Worm (Caenorhabditis elegans) whole organism, L1 larva: ENCODE measurements around the gene igdb-1.

Experiments
- C04F5.9 ChIP-seq: sonication (generic microtip); optimal IDR thresholded peaks from 2 replicates; lab custom pipeline; 2016; ENCODE audit warnings: missing genetic modification characterization, missing compliant biosample characterization
- C16A3.4 ChIP-seq: fragments of 150-350 bp; optimal IDR thresholded peaks from 2 replicates; lab custom pipeline; 2014; ENCODE audit warnings: missing biosample characterization, missing genetic modification characterization
- F16B12.6 ChIP-seq: fragments of 150-350 bp; optimal IDR thresholded peaks from 2 replicates; lab custom pipeline; 2014; ENCODE audit warnings: missing biosample characterization, missing genetic modification characterization
- Y116A8C.19 ChIP-seq: sonication (generic microtip); optimal IDR thresholded peaks from 2 replicates; lab custom pipeline; 2016; ENCODE audit warnings: missing compliant biosample characterization, missing genetic modification characterization, borderline replicate concordance
- aha-1 ChIP-seq: fragments of 150-350 bp; optimal IDR thresholded peaks from 2 replicates; lab custom pipeline; 2014; ENCODE audit warnings: missing biosample characterization, missing genetic modification characterization
- aly-2 ChIP-seq: fragments of 150-350 bp; optimal IDR thresholded peaks from 2 replicates; lab custom pipeline; 2014; ENCODE audit warnings: missing biosample characterization, missing genetic modification characterization
- ceh-8 ChIP-seq: fragments of 200-800 bp; sonication (Bioruptor generic); optimal IDR thresholded peaks from 2 replicates; lab custom pipeline; 2018; ENCODE audit warnings: mild to moderate bottlenecking, missing genetic modification characterization, moderate library complexity, missing compliant biosample characterization
- ceh-82 ChIP-seq, 3 experiments: fragments of 150-350 bp in 1 of 3; sonication (generic microtip) in 2 of 3; optimal IDR thresholded peaks; 2 replicates each; lab custom pipeline; 2014 to 2017; ENCODE audit warnings: missing biosample characterization in 3 of 3, missing genetic modification characterization in 3 of 3
- ceh-88 ChIP-seq: fragments of 200-800 bp; sonication (Bioruptor generic); IDR thresholded peaks from 2 replicates; pipeline ENCODE4 v1.3.6; 2022; ENCODE audit warnings: missing genetic modification characterization, missing compliant biosample characterization
- ceh-90 ChIP-seq: sonication (generic microtip); optimal IDR thresholded peaks from 2 replicates; lab custom pipeline; 2016; ENCODE audit warnings: missing genetic modification characterization, missing compliant biosample characterization
- ces-1 ChIP-seq: fragments of 150-350 bp; optimal IDR thresholded peaks from 2 replicates; lab custom pipeline; 2014; ENCODE audit warnings: missing biosample characterization, missing genetic modification reagents, missing genetic modification characterization
- dpl-1 ChIP-seq, 3 experiments: fragments of 150-350 bp in 2 of 3; sonication (generic microtip) in 1 of 3; optimal IDR thresholded peaks; 2 replicates each; lab custom pipeline; 2014 to 2017; ENCODE audit warnings: missing biosample characterization in 3 of 3, missing genetic modification characterization in 3 of 3, missing genetic modification reagents in 3 of 3
- efl-1 ChIP-seq, 4 experiments: fragments of 150-350 bp; optimal IDR thresholded peaks in 3 of 4; peaks in 1 of 4; 1 replicate in 1 of 4; 2 replicates in 3 of 4; lab custom pipeline; 2014; ENCODE audit warnings: missing biosample characterization in 2 of 4, missing genetic modification characterization in 2 of 4, missing genetic modification reagents in 2 of 4
- efl-3 ChIP-seq: fragments of 200-800 bp; sonication (Bioruptor generic); optimal IDR thresholded peaks from 2 replicates; lab custom pipeline; 2018; ENCODE audit warnings: mild to moderate bottlenecking, missing genetic modification characterization, missing compliant biosample characterization
- egl-13 ChIP-seq: sonication (generic microtip); optimal IDR thresholded peaks from 2 replicates; lab custom pipeline; 2016; ENCODE audit warnings: missing genotype, missing genetic modification reagents, missing genetic modification characterization, missing compliant biosample characterization
- elt-2 ChIP-seq: sonication (generic microtip); optimal IDR thresholded peaks from 2 replicates; lab custom pipeline; 2016; ENCODE audit warnings: missing genetic modification characterization, mild to moderate bottlenecking, inconsistent platforms, missing compliant biosample characterization, missing genetic modification reagents
- elt-3 ChIP-seq, 6 experiments: fragments of 150-350 bp in 1 of 6; sonication (generic microtip); optimal IDR thresholded peaks; 2 replicates each; lab custom pipeline; 2017 to 2018; ENCODE audit warnings: missing biosample characterization in 6 of 6, missing genetic modification characterization in 6 of 6, inconsistent platforms in 1 of 6
- fkh-10 ChIP-seq: sonication (generic microtip); optimal IDR thresholded peaks from 2 replicates; lab custom pipeline; 2017; ENCODE audit warnings: missing biosample characterization, missing genetic modification reagents, missing genetic modification characterization
- fkh-8 ChIP-seq: sonication (generic microtip); optimal IDR thresholded peaks from 2 replicates; lab custom pipeline; 2016; ENCODE audit warnings: mild to moderate bottlenecking, missing genetic modification characterization, missing compliant biosample characterization
- grh-1 ChIP-seq: fragments of 200-800 bp; sonication (Bioruptor generic); IDR thresholded peaks from 2 replicates; pipeline ENCODE4 v1.3.6; 2022; ENCODE audit warnings: missing genetic modification reagents, missing genetic modification characterization, missing compliant biosample characterization
- hlh-17 ChIP-seq: fragments of 200-800 bp; sonication (Bioruptor generic); optimal IDR thresholded peaks from 2 replicates; lab custom pipeline; 2018; ENCODE audit warnings: missing genetic modification characterization, mild to moderate bottlenecking, missing compliant biosample characterization, moderate library complexity, borderline replicate concordance
- hpl-2 ChIP-seq: fragments of 150-350 bp; optimal IDR thresholded peaks from 2 replicates; lab custom pipeline; 2014; ENCODE audit warnings: missing biosample characterization, missing genetic modification reagents, missing genetic modification characterization
- irx-1 ChIP-seq: sonication (generic microtip); optimal IDR thresholded peaks from 2 replicates; lab custom pipeline; 2016; ENCODE audit warnings: missing genetic modification characterization, missing compliant biosample characterization
- isw-1 ChIP-seq: fragments of 200-800 bp; sonication (Bioruptor generic); IDR thresholded peaks from 2 replicates; pipeline ENCODE4 v1.3.6; 2022; ENCODE audit warnings: missing genetic modification characterization, missing compliant biosample characterization
- lin-13 ChIP-seq: fragments of 150-350 bp; optimal IDR thresholded peaks from 2 replicates; lab custom pipeline; 2014; ENCODE audit warnings: missing biosample characterization, missing genetic modification reagents, missing genetic modification characterization
- lin-15B ChIP-seq: fragments of 150-350 bp; sonication (generic microtip); optimal IDR thresholded peaks from 3 replicates; lab custom pipeline; 2014; ENCODE audit warnings: missing biosample characterization, missing genetic modification characterization
- lin-35 ChIP-seq, 2 experiments: fragments of 150-350 bp; optimal IDR thresholded peaks; 2 replicates each; lab custom pipeline; 2014; ENCODE audit warnings: missing biosample characterization in 2 of 2, missing genetic modification characterization in 2 of 2, missing genetic modification reagents in 2 of 2
- lir-3 ChIP-seq: sonication (generic microtip); optimal IDR thresholded peaks from 2 replicates; lab custom pipeline; 2016; ENCODE audit warnings: mild to moderate bottlenecking, missing genetic modification characterization, moderate library complexity, missing compliant biosample characterization; ENCODE audit not compliant: poor library complexity
- lsy-2 ChIP-seq, 2 experiments: fragments of 150-350 bp; optimal IDR thresholded peaks; 2 replicates each; lab custom pipeline; 2014; ENCODE audit warnings: missing biosample characterization in 2 of 2, missing genetic modification characterization in 2 of 2
- mab-9 ChIP-seq: fragments of 200-800 bp; sonication (Bioruptor generic); IDR thresholded peaks from 2 replicates; pipeline ENCODE4 v1.3.6; 2022; ENCODE audit warnings: missing genetic modification reagents, missing genetic modification characterization, missing compliant biosample characterization
- mef-2 ChIP-seq: fragments of 150-350 bp; optimal IDR thresholded peaks from 2 replicates; lab custom pipeline; 2014; ENCODE audit warnings: missing biosample characterization, missing genetic modification characterization
- mep-1 ChIP-seq: fragments of 150-350 bp; optimal IDR thresholded peaks from 2 replicates; lab custom pipeline; 2014; ENCODE audit warnings: missing biosample characterization, missing genetic modification characterization
- nhr-12 ChIP-seq: sonication (generic microtip); optimal IDR thresholded peaks from 2 replicates; lab custom pipeline; 2017; ENCODE audit warnings: missing biosample characterization, missing genetic modification characterization
- nhr-19 ChIP-seq: fragments of 200-800 bp; sonication (Bioruptor generic); conservative IDR thresholded peaks from 2 replicates; pipeline ENCODE4 v1.3.6; 2022; ENCODE audit warnings: missing genetic modification characterization, missing compliant biosample characterization
- nhr-20 ChIP-seq: sonication (generic microtip); optimal IDR thresholded peaks from 2 replicates; lab custom pipeline; 2016; ENCODE audit warnings: mild to moderate bottlenecking, missing genetic modification characterization, missing compliant biosample characterization
- nhr-28 ChIP-seq: fragments of 150-350 bp; optimal IDR thresholded peaks from 2 replicates; lab custom pipeline; 2014; ENCODE audit warnings: missing biosample characterization, missing genetic modification characterization
- nhr-71 ChIP-seq: sonication (generic microtip); optimal IDR thresholded peaks from 2 replicates; lab custom pipeline; 2016; ENCODE audit warnings: mild to moderate bottlenecking, missing genetic modification characterization, moderate library complexity, missing compliant biosample characterization
- nhr-77 ChIP-seq: fragments of 150-350 bp; optimal IDR thresholded peaks from 2 replicates; lab custom pipeline; 2014; ENCODE audit warnings: missing biosample characterization, missing genetic modification characterization
- nhr-85 ChIP-seq: sonication (generic microtip); peaks from one replicate; lab custom pipeline; 2016; ENCODE audit warnings: missing genetic modification characterization, inconsistent platforms, missing compliant biosample characterization
- nhr-90 ChIP-seq: sonication (generic microtip); optimal IDR thresholded peaks from 2 replicates; lab custom pipeline; 2016; ENCODE audit warnings: mild to moderate bottlenecking, missing genetic modification characterization, missing compliant biosample characterization; ENCODE audit not compliant: poor library complexity
- pag-3 ChIP-seq: sonication (generic microtip); optimal IDR thresholded peaks from 2 replicates; lab custom pipeline; 2017; ENCODE audit warnings: missing genetic modification characterization, mild to moderate bottlenecking, missing compliant biosample characterization, antibody characterized with exemption, borderline replicate concordance; ENCODE audit not compliant: insufficient read depth
- snpc-4 ChIP-seq: fragments of 150-350 bp; optimal IDR thresholded peaks from 2 replicates; lab custom pipeline; 2014; ENCODE audit warnings: missing biosample characterization, missing genetic modification characterization
- snu-23 ChIP-seq: sonication (generic microtip); optimal IDR thresholded peaks from 2 replicates; lab custom pipeline; 2016; ENCODE audit warnings: missing genetic modification characterization, missing compliant biosample characterization
- tbx-2 ChIP-seq: sonication (generic microtip); optimal IDR thresholded peaks from 2 replicates; lab custom pipeline; 2016; ENCODE audit warnings: missing genetic modification characterization, missing compliant biosample characterization
- unc-30 ChIP-seq: sonication (generic microtip); optimal IDR thresholded peaks from 2 replicates; lab custom pipeline; 2017; ENCODE audit warnings: missing biosample characterization, missing genetic modification characterization
- unc-86 ChIP-seq: sonication (generic microtip); optimal IDR thresholded peaks from 2 replicates; lab custom pipeline; 2016; ENCODE audit warnings: missing genetic modification characterization, missing compliant biosample characterization
- zag-1 ChIP-seq: fragments of 150-350 bp; optimal IDR thresholded peaks from 2 replicates; lab custom pipeline; 2014; ENCODE audit warnings: missing biosample characterization, missing genetic modification characterization
- zip-4 ChIP-seq: fragments of 200-800 bp; sonication (Bioruptor generic); optimal IDR thresholded peaks from 2 replicates; lab custom pipeline; 2018; ENCODE audit warnings: mild to moderate bottlenecking, missing genetic modification characterization, moderate library complexity, missing compliant biosample characterization
- ztf-11 ChIP-seq, 2 experiments: sonication (generic microtip); optimal IDR thresholded peaks; 2 replicates each; lab custom pipeline; 2016 to 2017; ENCODE audit warnings: missing genetic modification characterization in 2 of 2, missing biosample characterization in 1 of 2, missing compliant biosample characterization in 1 of 2
- ztf-4 ChIP-seq: fragments of 150-350 bp; optimal IDR thresholded peaks from 2 replicates; lab custom pipeline; 2014; ENCODE audit warnings: missing biosample characterization, missing genetic modification characterization

igdb-1 gene

ce11 chrIV:12525409-12525808 is 46.6 kb downstream of the igdb-1 start, which contains the start of gene eak-4:
Gene eak-4 (minus strand): TSS chrIV:12525509.
- no peak for TF ChIP-seq hlh-17 (GFP tag; lab: Kevin White, UChicago)
- TF ChIP-seq mef-2, result no peak
- TF ChIP-seq ceh-8 (GFP tag; lab: Kevin White, UChicago), result peak; percentile 49

ce11 chrIV:12527217-12527616 is 48.4 kb downstream of the igdb-1 start, which contains the start of gene F53B2.8:
Gene F53B2.8 (minus strand): TSS chrIV:12527396.
- TF ChIP-seq pag-3 (tag; lab: Kevin White, UChicago) (no peak), snpc-4 (tag; lab: Kevin White, UChicago) (peak; percentile 21), mep-1 (no peak), efl-3 (GFP tag; lab: Kevin White, UChicago) (no peak), nhr-77 (tag; lab: Kevin White, UChicago) (no peak), fkh-10 (GFP tag; lab: Kevin White, UChicago) (no peak), elt-2 (tag; lab: Kevin White, UChicago) (peak; percentile 84), fkh-8 (tag; lab: Kevin White, UChicago) (no peak), nhr-90 (peak; percentile 7), snu-23 (GFP tag; lab: Kevin White, UChicago) (peak; percentile 39), nhr-19 (GFP tag; lab: Robert Waterston, UW) (no peak), hpl-2 (GFP tag; lab: Kevin White, UChicago) (peak; percentile 71), F16B12.6 (tag; lab: Kevin White, UChicago) (no peak), ztf-4 (tag; lab: Kevin White, UChicago) (no peak), ztf-11 (tag; optimal IDR thresholded peaks at IDR 0.05; lab: Kevin White, UChicago) (no peak), Y116A8C.19 (tag; lab: Kevin White, UChicago) (no peak), egl-13 (tag; lab: Kevin White, UChicago) (no peak), unc-86 (tag; lab: Kevin White, UChicago) (no peak), nhr-28 (tag; lab: Kevin White, UChicago) (no peak), nhr-85 (no peak), aha-1 (tag; lab: Kevin White, UChicago) (no peak), ces-1 (GFP tag; lab: Kevin White, UChicago) (no peak), ceh-88 (no peak), lin-35 (GFP tag; optimal IDR thresholded peaks at IDR 0.05; lab: Kevin White, UChicago) (peak in 1 of 2 experiments; percentile 59), lin-13 (GFP tag; lab: Kevin White, UChicago) (no peak), lin-15B (tag; lab: Kevin White, UChicago) (no peak), nhr-12 (tag; lab: Kevin White, UChicago) (no peak), zip-4 (GFP tag; lab: Kevin White, UChicago) (peak; percentile 86), dpl-1 (GFP tag; optimal IDR thresholded peaks at IDR 0.05; lab: Kevin White, UChicago) (peak in 2 of 3 experiments; percentile 13 to 21), C04F5.9 (tag; lab: Kevin White, UChicago) (no peak), grh-1 (GFP tag; lab: Robert Waterston, UW) (no peak), ceh-90 (tag; lab: Kevin White, UChicago) (no peak), C16A3.4 (tag; lab: Kevin White, UChicago) (no peak), nhr-71 (tag; lab: Kevin White, UChicago) (peak; percentile 50), isw-1 (GFP tag; lab: Robert Waterston, UW) (0 out of 2 replicates have a peak, but pooled peaks have one; percentile 3), ceh-82 (tag; optimal IDR thresholded peaks at IDR 0.05; lab: Kevin White, UChicago) (peak in 2 of 3 experiments; percentile 13 to 46), efl-1 (optimal IDR thresholded peaks at IDR 0.05; lab: Kevin White, UChicago) (peak in 1 of 2 experiments; percentile 38), efl-1 (GFP tag; optimal IDR thresholded peaks at IDR 0.05 in 1 of 2; lab: Kevin White, UChicago) (peak; percentile 28 to 94), hlh-17 (GFP tag; lab: Kevin White, UChicago) (no peak), irx-1 (tag; lab: Kevin White, UChicago) (no peak), lir-3 (tag; lab: Kevin White, UChicago) (no peak), lsy-2 (tag; optimal IDR thresholded peaks at IDR 0.05; lab: Kevin White, UChicago) (peak in 1 of 2 experiments; percentile 3), unc-30 (no peak), nhr-20 (tag; lab: Kevin White, UChicago) (peak; percentile 59), elt-3 (tag; optimal IDR thresholded peaks at IDR 0.05; lab: Kevin White, UChicago) (peak in 2 of 6 experiments; percentile 1 to 64), mab-9 (GFP tag; lab: Robert Waterston, UW) (no peak), zag-1 (tag; lab: Kevin White, UChicago) (no peak), aly-2 (tag; lab: Kevin White, UChicago) (no peak), tbx-2 (no peak)
